Worm (Caenorhabditis elegans): ENCODE measurements around the gene npp-25.

DNA sequence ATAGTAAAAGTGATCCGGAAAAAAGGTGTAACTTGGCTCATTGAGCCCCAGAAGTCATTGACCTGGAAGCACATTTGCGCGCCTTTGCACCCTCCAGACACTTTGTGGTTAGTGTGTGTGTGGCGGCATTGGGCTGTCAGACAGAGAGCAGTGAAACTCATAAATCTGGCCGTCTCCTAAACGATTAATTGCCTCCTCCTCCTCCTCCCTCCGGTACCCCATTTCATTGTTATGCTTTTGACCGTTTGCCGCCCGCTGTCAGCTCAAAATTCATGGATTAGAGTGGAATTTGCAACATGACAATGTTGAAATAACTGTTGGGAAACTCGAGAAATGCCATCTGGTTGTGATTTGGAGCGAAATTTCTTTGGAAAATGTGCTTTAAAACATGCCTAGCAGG, 21.7 kb downstream of the npp-25 start:
- TF ChIP-seq ztf-23 (GFP tag; IDR thresholded peaks at IDR 0.05) (no peak), T22C8.4 (GFP tag; IDR thresholded peaks at IDR 0.05) (no peak), flt-1 (GFP tag; IDR thresholded peaks at IDR 0.05) (no peak), cog-1 (tag; optimal IDR thresholded peaks at IDR 0.05) (no peak)
